Worm (Caenorhabditis elegans): ENCODE measurements around the gene F32F2.4.

ce11 chrV:13259527-13259926 is 16.5 kb upstream of the F32F2.4 start:
- no peak for TF ChIP-seq flt-1 (GFP tag; IDR thresholded peaks at IDR 0.05)
- TF ChIP-seq cog-1 (tag; optimal IDR thresholded peaks at IDR 0.05) = no peak
- TF ChIP-seq med-1 (GFP tag; optimal IDR thresholded peaks at IDR 0.05; ENCODE audit: insufficient read depth) = no peak
